Worm (Caenorhabditis elegans) whole organism, early embryonic: ENCODE data around the gene F07G11.3.

ENCODE experiments used
- B0310.2 ChIP-seq: sonication (generic microtip); optimal IDR thresholded peaks from 2 replicates; lab custom pipeline; 2016; ENCODE audit warnings: mild to moderate bottlenecking, missing genetic modification characterization, missing compliant biosample characterization
- F13C5.2 ChIP-seq: sonication (generic microtip); optimal IDR thresholded peaks from 2 replicates; lab custom pipeline; 2017; ENCODE audit warnings: mild to moderate bottlenecking, missing genetic modification characterization, inconsistent platforms, missing compliant biosample characterization
- aly-1 ChIP-seq: sonication (generic microtip); optimal IDR thresholded peaks from 2 replicates; lab custom pipeline; 2016; ENCODE audit warnings: missing genetic modification characterization, missing compliant biosample characterization
- ama-1 ChIP-seq: fragments of 150-350 bp; optimal IDR thresholded peaks from 2 replicates; lab custom pipeline; 2014
- ceh-13 ChIP-seq: fragments of 200-800 bp; sonication (Bioruptor generic); optimal IDR thresholded peaks from 2 replicates; lab custom pipeline; 2018; ENCODE audit warnings: mild to moderate bottlenecking, missing genetic modification characterization, missing compliant biosample characterization
- ceh-36 ChIP-seq: sonication (generic microtip); optimal IDR thresholded peaks from 2 replicates; lab custom pipeline; 2016; ENCODE audit warnings: missing genetic modification characterization, inconsistent platforms, missing compliant biosample characterization
- ets-7 ChIP-seq: sonication (generic microtip); optimal IDR thresholded peaks from 2 replicates; lab custom pipeline; 2016; ENCODE audit warnings: missing genotype, missing genetic modification characterization, missing compliant biosample characterization
- flt-1 ChIP-seq: fragments of 200-800 bp; sonication (Bioruptor generic); IDR thresholded peaks from 2 replicates; pipeline ENCODE4 v1.3.6; 2022; ENCODE audit warnings: missing genetic modification characterization, missing compliant biosample characterization
- hmbx-1 ChIP-seq: sonication (generic microtip); optimal IDR thresholded peaks from 2 replicates; lab custom pipeline; 2016; ENCODE audit warnings: mild to moderate bottlenecking, missing genetic modification characterization, missing compliant biosample characterization
- hmg-4 ChIP-seq: fragments of 200-800 bp; sonication (Bioruptor generic); optimal IDR thresholded peaks from 2 replicates; lab custom pipeline; 2018; ENCODE audit warnings: mild to moderate bottlenecking, missing genetic modification characterization, missing compliant biosample characterization
- hnd-1 ChIP-seq: sonication (generic microtip); optimal IDR thresholded peaks from 2 replicates; lab custom pipeline; 2016; ENCODE audit warnings: missing genetic modification characterization, missing compliant biosample characterization
- pes-1 ChIP-seq: fragments of 200-800 bp; sonication (Bioruptor generic); IDR thresholded peaks from 2 replicates; pipeline ENCODE4 v1.3.6; 2022; ENCODE audit warnings: missing genetic modification reagents, missing genetic modification characterization, missing compliant biosample characterization
- scrt-1 ChIP-seq: fragments of 200-800 bp; sonication (Bioruptor generic); IDR thresholded peaks from 2 replicates; pipeline ENCODE4 v1.3.6; 2022; ENCODE audit warnings: missing genetic modification characterization, missing compliant biosample characterization
- sea-1 ChIP-seq: fragments of 200-800 bp; sonication (Bioruptor generic); conservative IDR thresholded peaks from 2 replicates; pipeline ENCODE4 v1.3.6; 2022; ENCODE audit warnings: missing genetic modification characterization, missing compliant biosample characterization
- tbx-11 ChIP-seq: fragments of 200-800 bp; sonication (Bioruptor generic); IDR thresholded peaks from 2 replicates; pipeline ENCODE4 v1.3.6; 2022; ENCODE audit warnings: missing genetic modification characterization, missing compliant biosample characterization
- tbx-37 ChIP-seq: fragments of 200-800 bp; sonication (Bioruptor generic); conservative IDR thresholded peaks from 2 replicates; pipeline ENCODE4 v1.3.6; 2022; ENCODE audit warnings: missing genetic modification reagents, missing genetic modification characterization, missing compliant biosample characterization
- tra-4 ChIP-seq: sonication (generic microtip); optimal IDR thresholded peaks from 2 replicates; lab custom pipeline; 2017; ENCODE audit warnings: missing genetic modification characterization, missing compliant biosample characterization

The F07G11.3 gene

ce11 chrV:7298463-7298862 lies at the start of gene F07G11.3:
TSS of gene F07G11.3 (plus strand) at chrV:7298763.
- TF ChIP-seq hmbx-1 (tag; lab: Kevin White, UChicago) (no peak), sea-1 (GFP tag; lab: Robert Waterston, UW) (no peak), tbx-11 (no peak), ama-1 (no peak), F13C5.2 (tag; lab: Kevin White, UChicago) (no peak), tra-4 (tag; lab: Kevin White, UChicago) (no peak), pes-1 (GFP tag; lab: Robert Waterston, UW) (no peak), ets-7 (no peak), flt-1 (GFP tag; lab: Robert Waterston, UW) (no peak), hnd-1 (tag; lab: Kevin White, UChicago) (no peak), tbx-37 (GFP tag; lab: Robert Waterston, UW) (no peak), aly-1 (tag; lab: Kevin White, UChicago) (no peak)

- TF ChIP-seq tbx-37 (GFP tag; lab: Robert Waterston, UW) = no peak
- no peak for TF ChIP-seq ceh-13 (GFP tag; lab: Kevin White, UChicago)
- TF ChIP-seq aly-1 (tag; lab: Kevin White, UChicago) = no peak
- no peak for TF ChIP-seq ama-1
- TF ChIP-seq ets-7 = no peak
- TF ChIP-seq hnd-1 (tag; lab: Kevin White, UChicago) = no peak
- no peak for TF ChIP-seq B0310.2 (tag; lab: Kevin White, UChicago)
- TF ChIP-seq scrt-1 (GFP tag; lab: Robert Waterston, UW) = no peak
- no peak for TF ChIP-seq F13C5.2 (tag; lab: Kevin White, UChicago)
- no peak for TF ChIP-seq hmg-4 (GFP tag; lab: Kevin White, UChicago)
- TF ChIP-seq tra-4 (tag; lab: Kevin White, UChicago) = no peak
- TF ChIP-seq ceh-36 (tag; lab: Kevin White, UChicago) = no peak
- TF ChIP-seq sea-1 (GFP tag; lab: Robert Waterston, UW) = no peak
- TF ChIP-seq tbx-11 = no peak
- no peak for TF ChIP-seq pes-1 (GFP tag; lab: Robert Waterston, UW)
- no peak for TF ChIP-seq hmbx-1 (tag; lab: Kevin White, UChicago)
- no peak for TF ChIP-seq flt-1 (GFP tag; lab: Robert Waterston, UW)
Observed at ce11 chrV:7255095-7255494, 43.5 kb upstream of the F07G11.3 start, which contains the start of gene C05C8.8. TSS of gene C05C8.8 (minus strand) at chrV:7255195.

- TF ChIP-seq scrt-1 (GFP tag; lab: Robert Waterston, UW) (no peak), ceh-36 (tag; lab: Kevin White, UChicago) (no peak), aly-1 (tag; lab: Kevin White, UChicago) (no peak), flt-1 (GFP tag; lab: Robert Waterston, UW) (no peak), tbx-37 (GFP tag; lab: Robert Waterston, UW) (no peak), B0310.2 (tag; lab: Kevin White, UChicago) (no peak), tbx-11 (no peak), ama-1 (no peak), tra-4 (tag; lab: Kevin White, UChicago) (no peak), hmg-4 (GFP tag; lab: Kevin White, UChicago) (no peak), pes-1 (GFP tag; lab: Robert Waterston, UW) (no peak), F13C5.2 (tag; lab: Kevin White, UChicago) (no peak)
Observed at ce11 chrV:7258965-7259364, 39.6 kb upstream of the F07G11.3 start, which contains the start of gene C13A2.12. TSS of gene C13A2.12 (plus strand) at chrV:7259265.

- TF ChIP-seq scrt-1 (GFP tag; lab: Robert Waterston, UW) (no peak), sea-1 (GFP tag; lab: Robert Waterston, UW) (no peak), hnd-1 (tag; lab: Kevin White, UChicago) (no peak), ets-7 (no peak), ama-1 (no peak), tra-4 (tag; lab: Kevin White, UChicago) (no peak), tbx-37 (GFP tag; lab: Robert Waterston, UW) (no peak), flt-1 (GFP tag; lab: Robert Waterston, UW) (no peak), ceh-13 (GFP tag; lab: Kevin White, UChicago) (no peak), tbx-11 (no peak), hmbx-1 (tag; lab: Kevin White, UChicago) (no peak), F13C5.2 (tag; lab: Kevin White, UChicago) (no peak), pes-1 (GFP tag; lab: Robert Waterston, UW) (no peak), B0310.2 (tag; lab: Kevin White, UChicago) (no peak), ceh-36 (tag; lab: Kevin White, UChicago) (no peak), aly-1 (tag; lab: Kevin White, UChicago) (no peak), hmg-4 (GFP tag; lab: Kevin White, UChicago) (no peak)
Observed at ce11 chrV:7264042-7264441, 34.5 kb upstream of the F07G11.3 start, which contains the start of gene C13A2.9. TSS of gene C13A2.9 (minus strand) at chrV:7264142.

ce11 chrV:7266021-7266420 lies 32.5 kb upstream of the F07G11.3 start, which contains the start of gene C13A2.7:
TSS of gene C13A2.7 (plus strand) at chrV:7266321.
- TF ChIP-seq aly-1 (tag; lab: Kevin White, UChicago) = no peak
- no peak for TF ChIP-seq flt-1 (GFP tag; lab: Robert Waterston, UW)
- TF ChIP-seq hmbx-1 (tag; lab: Kevin White, UChicago) = no peak
- no peak for TF ChIP-seq hmg-4 (GFP tag; lab: Kevin White, UChicago)
- no peak for TF ChIP-seq sea-1 (GFP tag; lab: Robert Waterston, UW)
- no peak for TF ChIP-seq ets-7
- no peak for TF ChIP-seq scrt-1 (GFP tag; lab: Robert Waterston, UW)
- no peak for TF ChIP-seq F13C5.2 (tag; lab: Kevin White, UChicago)
- TF ChIP-seq tra-4 (tag; lab: Kevin White, UChicago) = no peak
- TF ChIP-seq ama-1 = no peak
- TF ChIP-seq hnd-1 (tag; lab: Kevin White, UChicago) = no peak
- no peak for TF ChIP-seq ceh-36 (tag; lab: Kevin White, UChicago)
- no peak for TF ChIP-seq ceh-13 (GFP tag; lab: Kevin White, UChicago)
- no peak for TF ChIP-seq tbx-37 (GFP tag; lab: Robert Waterston, UW)
- TF ChIP-seq tbx-11 = no peak
- TF ChIP-seq pes-1 (GFP tag; lab: Robert Waterston, UW) = no peak
- TF ChIP-seq B0310.2 (tag; lab: Kevin White, UChicago) = no peak

- TF ChIP-seq B0310.2 (tag; lab: Kevin White, UChicago) = no peak
- TF ChIP-seq tbx-11 = no peak
- TF ChIP-seq hmg-4 (GFP tag; lab: Kevin White, UChicago) = no peak
- TF ChIP-seq F13C5.2 (tag; lab: Kevin White, UChicago) = no peak
- no peak for TF ChIP-seq ceh-36 (tag; lab: Kevin White, UChicago)
- no peak for TF ChIP-seq hmbx-1 (tag; lab: Kevin White, UChicago)
- TF ChIP-seq ama-1 = no peak
- no peak for TF ChIP-seq scrt-1 (GFP tag; lab: Robert Waterston, UW)
- no peak for TF ChIP-seq tbx-37 (GFP tag; lab: Robert Waterston, UW)
- TF ChIP-seq aly-1 (tag; lab: Kevin White, UChicago) = no peak
- TF ChIP-seq pes-1 (GFP tag; lab: Robert Waterston, UW) = no peak
- no peak for TF ChIP-seq sea-1 (GFP tag; lab: Robert Waterston, UW)
- no peak for TF ChIP-seq flt-1 (GFP tag; lab: Robert Waterston, UW)
- no peak for TF ChIP-seq tra-4 (tag; lab: Kevin White, UChicago)
- no peak for TF ChIP-seq hnd-1 (tag; lab: Kevin White, UChicago)
- no peak for TF ChIP-seq ceh-13 (GFP tag; lab: Kevin White, UChicago)
- TF ChIP-seq ets-7 = no peak
Observed at ce11 chrV:7269399-7269798, 29.2 kb upstream of the F07G11.3 start, which contains the start of gene C13A2.6. TSS of gene C13A2.6 (plus strand) at chrV:7269699.
